Worm (Caenorhabditis elegans) whole organism, L3 larva: ENCODE data around the gene prcc-1.

Experiments used
- R02D3.7 ChIP-seq: fragments of 150-350 bp; optimal IDR thresholded peaks from 2 replicates; lab custom pipeline; 2014; ENCODE audit warnings: missing biosample characterization, missing genetic modification characterization
- ZK546.5 ChIP-seq: sonication (generic microtip); optimal IDR thresholded peaks from 2 replicates; lab custom pipeline; 2017; ENCODE audit warnings: missing biosample characterization, missing genetic modification characterization
- aly-2 ChIP-seq: fragments of 150-350 bp; optimal IDR thresholded peaks from 2 replicates; lab custom pipeline; 2014; ENCODE audit warnings: missing biosample characterization, missing genetic modification characterization
- ama-1 ChIP-seq: fragments of 150-350 bp; optimal IDR thresholded peaks from 2 replicates; lab custom pipeline; 2018
- ceh-28 ChIP-seq: fragments of 150-350 bp; optimal IDR thresholded peaks from 2 replicates; lab custom pipeline; 2014; ENCODE audit warnings: missing biosample characterization, missing genetic modification reagents, missing genetic modification characterization
- ceh-9 ChIP-seq: sonication (generic microtip); optimal IDR thresholded peaks from 2 replicates; lab custom pipeline; 2018; ENCODE audit warnings: missing biosample characterization, missing genetic modification characterization
- daf-12 ChIP-seq: fragments of 150-350 bp; optimal IDR thresholded peaks from 2 replicates; lab custom pipeline; 2014; ENCODE audit warnings: missing biosample characterization, missing genetic modification reagents, missing genetic modification characterization
- elt-1 ChIP-seq: fragments of 150-350 bp; optimal IDR thresholded peaks from 2 replicates; lab custom pipeline; 2014; ENCODE audit warnings: missing biosample characterization, missing genetic modification characterization
- elt-2 ChIP-seq: sonication (generic microtip); optimal IDR thresholded peaks from 2 replicates; lab custom pipeline; 2016; ENCODE audit warnings: missing genetic modification reagents, mild to moderate bottlenecking, missing genetic modification characterization, missing compliant biosample characterization
- elt-3 ChIP-seq, 3 experiments: fragments of 150-350 bp in 1 of 3; sonication (generic microtip) in 2 of 3; optimal IDR thresholded peaks; 2 replicates in 2 of 3; 4 replicates in 1 of 3; lab custom pipeline; 2014 to 2017; ENCODE audit warnings: missing biosample characterization in 3 of 3, missing genetic modification characterization in 3 of 3
- eor-1 ChIP-seq, 2 experiments: fragments of 150-350 bp; optimal IDR thresholded peaks; 2 replicates each; lab custom pipeline; 2014 to 2018; ENCODE audit warnings: missing biosample characterization in 2 of 2, missing genetic modification characterization in 2 of 2
- fkh-2 ChIP-seq: fragments of 150-350 bp; optimal IDR thresholded peaks from 2 replicates; lab custom pipeline; 2014; ENCODE audit warnings: missing biosample characterization, missing genetic modification reagents, missing genetic modification characterization
- fos-1 ChIP-seq: fragments of 150-350 bp; optimal IDR thresholded peaks from 2 replicates; lab custom pipeline; 2014; ENCODE audit warnings: missing biosample characterization, missing genetic modification characterization
- hmg-11 ChIP-seq: sonication (generic microtip); optimal IDR thresholded peaks from 2 replicates; lab custom pipeline; 2016; ENCODE audit warnings: missing genetic modification characterization, missing compliant biosample characterization
- lin-39 ChIP-seq: fragments of 150-350 bp; optimal IDR thresholded peaks from 2 replicates; lab custom pipeline; 2018; ENCODE audit warnings: missing biosample characterization, missing genetic modification reagents, missing genetic modification characterization
- lsy-12 ChIP-seq: sonication (generic microtip); optimal IDR thresholded peaks from 2 replicates; lab custom pipeline; 2016; ENCODE audit warnings: mild to moderate bottlenecking, missing genetic modification characterization, missing compliant biosample characterization
- mml-1 ChIP-seq: fragments of 150-350 bp; sonication (generic microtip); optimal IDR thresholded peaks from 3 replicates; lab custom pipeline; 2014; ENCODE audit warnings: missing biosample characterization, missing genetic modification characterization
- nhr-11 ChIP-seq: fragments of 150-350 bp; optimal IDR thresholded peaks from 2 replicates; lab custom pipeline; 2014; ENCODE audit warnings: missing biosample characterization, missing genetic modification characterization
- nhr-23 ChIP-seq: fragments of 150-350 bp; optimal IDR thresholded peaks from 2 replicates; lab custom pipeline; 2014; ENCODE audit warnings: missing biosample characterization, missing genetic modification reagents, missing genetic modification characterization
- nhr-25 ChIP-seq: sonication (generic microtip); optimal IDR thresholded peaks from 2 replicates; lab custom pipeline; 2017; ENCODE audit warnings: missing biosample characterization, missing genetic modification characterization
- nhr-28 ChIP-seq: fragments of 150-350 bp; optimal IDR thresholded peaks from 2 replicates; lab custom pipeline; 2014; ENCODE audit warnings: missing biosample characterization, missing genetic modification characterization
- nhr-43 ChIP-seq: sonication (generic microtip); optimal IDR thresholded peaks from 2 replicates; lab custom pipeline; 2016; ENCODE audit warnings: mild to moderate bottlenecking, missing genetic modification characterization, missing compliant biosample characterization; ENCODE audit not compliant: poor library complexity, severe bottlenecking
- nhr-67 ChIP-seq: fragments of 150-350 bp; optimal IDR thresholded peaks from 2 replicates; lab custom pipeline; 2014; ENCODE audit warnings: missing biosample characterization, missing genetic modification characterization
- pha-4 ChIP-seq: fragments of 150-350 bp; optimal IDR thresholded peaks from 2 replicates; lab custom pipeline; 2014; ENCODE audit warnings: missing biosample characterization, missing genetic modification reagents, missing genetic modification characterization
- pqm-1 ChIP-seq: fragments of 150-350 bp; optimal IDR thresholded peaks from 2 replicates; lab custom pipeline; 2017; ENCODE audit warnings: missing biosample characterization, missing genetic modification characterization, inconsistent platforms
- sea-2 ChIP-seq: fragments of 150-350 bp; sonication (generic microtip); optimal IDR thresholded peaks from 4 replicates; lab custom pipeline; 2014; ENCODE audit warnings: missing biosample characterization, missing genetic modification reagents, missing genetic modification characterization
- snpc-4 ChIP-seq: fragments of 150-350 bp; optimal IDR thresholded peaks from 2 replicates; lab custom pipeline; 2014; ENCODE audit warnings: missing biosample characterization, missing genetic modification characterization
- tbx-2 ChIP-seq: sonication (generic microtip); optimal IDR thresholded peaks from 2 replicates; lab custom pipeline; 2016; ENCODE audit warnings: mild to moderate bottlenecking, missing genetic modification characterization, missing compliant biosample characterization
- unc-39 ChIP-seq: sonication (generic microtip); optimal IDR thresholded peaks from 4 replicates; lab custom pipeline; 2017; ENCODE audit warnings: missing biosample characterization, missing genetic modification characterization
- unc-62 ChIP-seq: fragments of 150-350 bp; sonication (generic microtip); optimal IDR thresholded peaks from 4 replicates; lab custom pipeline; 2014; ENCODE audit warnings: missing biosample characterization, missing genetic modification reagents, missing genetic modification characterization
- ztf-11 ChIP-seq: fragments of 150-350 bp; optimal IDR thresholded peaks from 2 replicates; lab custom pipeline; 2014; ENCODE audit warnings: missing biosample characterization, missing genetic modification characterization
- ztf-4 ChIP-seq: fragments of 150-350 bp; optimal IDR thresholded peaks from 2 replicates; lab custom pipeline; 2014; ENCODE audit warnings: missing biosample characterization, missing genetic modification characterization

Gene prcc-1

DNA sequence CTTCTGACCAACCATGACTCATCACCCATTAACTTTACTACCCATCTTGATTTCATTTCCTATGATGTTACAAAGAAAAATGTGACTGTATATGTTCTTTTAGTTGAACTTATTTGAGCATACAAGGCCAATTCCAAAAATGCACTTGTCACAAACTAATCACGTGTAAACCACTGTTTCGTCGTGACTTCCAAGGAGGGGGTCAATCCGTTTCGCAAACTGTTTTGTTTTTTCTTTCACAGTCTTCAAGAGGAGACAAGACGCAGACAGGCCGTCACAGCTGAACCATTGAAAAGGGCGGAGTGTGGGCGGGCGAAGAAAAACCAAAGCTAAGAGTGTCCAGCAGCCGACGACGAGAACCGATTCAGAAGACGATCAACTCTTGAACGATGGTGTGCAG, 14.5 kb downstream of the prcc-1 start, which contains the start of gene C39E9.8:
Gene C39E9.8 (plus strand): TSS at position 328 of the 400 bp plus-strand sequence.
- no peak for TF ChIP-seq hmg-11
- peak; percentile 79 for TF ChIP-seq nhr-25 (tag; lab: Kevin White, UChicago)
- no peak for TF ChIP-seq eor-1 (tag; optimal IDR thresholded peaks at IDR 0.05; lab: Kevin White, UChicago)
- TF ChIP-seq nhr-23 (tag; lab: Kevin White, UChicago) = peak; percentile 47
- TF ChIP-seq nhr-43 = peak; percentile 77
- no peak for TF ChIP-seq pqm-1 (tag; lab: Kevin White, UChicago)

DNA sequence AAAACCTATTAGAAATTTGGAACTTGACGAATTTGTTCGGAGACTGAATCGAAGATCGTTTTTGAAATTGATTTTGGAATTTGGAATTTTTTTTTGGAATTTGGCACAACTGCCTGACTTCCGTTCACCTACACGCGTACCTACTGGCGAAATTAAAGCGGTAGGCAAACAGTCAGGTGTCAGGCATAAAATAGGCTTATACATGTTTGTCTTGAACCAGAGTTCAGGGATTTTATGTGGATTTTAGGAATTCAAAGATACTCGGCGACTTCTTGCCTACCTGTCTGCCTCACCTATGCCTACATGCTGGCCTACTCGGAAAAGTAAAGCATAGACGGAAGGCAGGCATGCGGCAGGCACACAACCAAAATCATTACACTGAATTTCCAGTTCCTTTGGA, 15.3 kb downstream of the prcc-1 start:
- TF ChIP-seq ZK546.5 (tag; lab: Kevin White, UChicago) = no peak
- TF ChIP-seq unc-39 (tag; lab: Kevin White, UChicago) = no peak

ce11 chrIV:13077694-13078093, 15.9 kb downstream of the prcc-1 start:
- no peak for TF ChIP-seq fkh-2 (tag; lab: Kevin White, UChicago)
- peak; percentile 81 for TF ChIP-seq nhr-25 (tag; lab: Kevin White, UChicago)
- peak; percentile 39 for TF ChIP-seq nhr-23 (tag; lab: Kevin White, UChicago)
- TF ChIP-seq tbx-2 (tag; lab: Kevin White, UChicago) = no peak
- TF ChIP-seq daf-12 (tag; lab: Kevin White, UChicago) = no peak
- TF ChIP-seq ztf-11 = no peak
- peak; percentile 91 for TF ChIP-seq nhr-43

- TF ChIP-seq nhr-25 (tag; lab: Kevin White, UChicago) = no peak
- no peak for TF ChIP-seq ztf-4 (tag; lab: Kevin White, UChicago)
- no peak for TF ChIP-seq elt-1 (tag; lab: Kevin White, UChicago)
- TF ChIP-seq ama-1 (lab: Kevin White, UChicago) = no peak
- TF ChIP-seq hmg-11 = no peak
- no peak for TF ChIP-seq nhr-43
- no peak for TF ChIP-seq ceh-9 (tag; lab: Kevin White, UChicago)
- no peak for TF ChIP-seq pha-4 (tag; lab: Kevin White, UChicago)
- TF ChIP-seq lsy-12 (tag; lab: Kevin White, UChicago) = no peak
- TF ChIP-seq snpc-4 (tag; lab: Kevin White, UChicago) = no peak
- no peak for TF ChIP-seq lin-39
- no peak for TF ChIP-seq nhr-11 (tag; lab: Kevin White, UChicago)
These were observed 17.0 kb downstream of the prcc-1 start, which contains the start of gene C39E9.7 for ce11 chrIV:13076620-13077019. TSS of gene C39E9.7 (minus strand) at chrIV:13076720.

ce11 chrIV:13075625-13076252, 17.9 kb downstream of the prcc-1 start:
- peak; percentile 63 for TF ChIP-seq nhr-43
- TF ChIP-seq nhr-23 (tag; lab: Kevin White, UChicago) = peak; percentile 51
- peak; percentile 17 for TF ChIP-seq nhr-25 (tag; lab: Kevin White, UChicago)
- no peak for TF ChIP-seq ceh-28 (tag; lab: Kevin White, UChicago)
- TF ChIP-seq nhr-28 (tag; lab: Kevin White, UChicago) = no peak
- TF ChIP-seq elt-3 (tag; optimal IDR thresholded peaks at IDR 0.05; lab: Kevin White, UChicago) = peak in 2 of 3 experiments; percentile 43 to 47

- no peak for TF ChIP-seq pqm-1 (tag; lab: Kevin White, UChicago)
- no peak for TF ChIP-seq sea-2 (GFP tag; lab: Kevin White, UChicago)
- TF ChIP-seq R02D3.7 (tag; lab: Kevin White, UChicago) = no peak
- no peak for TF ChIP-seq aly-2 (tag; lab: Kevin White, UChicago)
- no peak for TF ChIP-seq elt-1 (tag; lab: Kevin White, UChicago)
- TF ChIP-seq unc-62 (GFP tag; lab: Kevin White, UChicago) = no peak
- no peak for TF ChIP-seq hmg-11
- TF ChIP-seq fos-1 (tag; lab: Kevin White, UChicago) = no peak
- TF ChIP-seq mml-1 (tag; lab: Kevin White, UChicago) = no peak
- TF ChIP-seq elt-2 (tag; lab: Kevin White, UChicago) = no peak
- no peak for TF ChIP-seq nhr-67 (tag; lab: Kevin White, UChicago)
These were observed 22.1 kb downstream of the prcc-1 start, which contains the start of gene scl-8 for ce11 chrIV:13071445-13071844. TSS of gene scl-8 (plus strand) at chrIV:13071745.
